Fruit fly (Drosophila melanogaster) whole organism, wandering third instar larva: ENCODE measurements around the gene nmdyn-D6.
A peak's percentile ranks its signal among the peaks of the same experiment; 100 is the strongest.

Source experiments
- Abd-B ChIP-seq: fragments of >200 bp; optimal IDR thresholded peaks from 2 replicates; lab custom pipeline; 2017; ENCODE audit warnings: missing biosample characterization, missing genetic modification characterization
- CG32264 ChIP-seq: fragments of 200-800 bp; sonication (Bioruptor generic); optimal IDR thresholded peaks from 2 replicates; lab custom pipeline; 2016; ENCODE audit warnings: missing biosample characterization, missing genetic modification characterization
- CG9705 ChIP-seq: fragments of 200-800 bp; sonication (Bioruptor generic); optimal IDR thresholded peaks from 2 replicates; lab custom pipeline; 2018; ENCODE audit warnings: missing biosample characterization, mild to moderate bottlenecking, missing genetic modification characterization
- CrebA ChIP-seq: fragments of 200-800 bp; sonication (Bioruptor generic); optimal IDR thresholded peaks from 2 replicates; lab custom pipeline; 2016; ENCODE audit warnings: missing biosample characterization, mild to moderate bottlenecking, missing genetic modification characterization, borderline replicate concordance
- Dfd ChIP-seq: fragments of >200 bp; optimal IDR thresholded peaks from 2 replicates; lab custom pipeline; 2017; ENCODE audit warnings: missing biosample characterization, missing genetic modification characterization
- Dif ChIP-seq: fragments of 200-275, 200-300 bp; sonication (Bioruptor generic); optimal IDR thresholded peaks from 2 replicates; lab custom pipeline; 2018; ENCODE audit warnings: missing biosample characterization, missing genetic modification characterization; ENCODE audit not compliant: partially characterized antibody
- HLH106 ChIP-seq: fragments of 200-800 bp; optimal IDR thresholded peaks from 3 replicates; lab custom pipeline; 2019; ENCODE audit warnings: missing biosample characterization, mild to moderate bottlenecking, missing genetic modification characterization, moderate library complexity
- Hnf4 ChIP-seq: fragments of 200-800 bp; sonication (Bioruptor generic); optimal IDR thresholded peaks from 2 replicates; lab custom pipeline; 2016; ENCODE audit warnings: missing biosample characterization, mild to moderate bottlenecking, missing genetic modification characterization
- Hr78 ChIP-seq: fragments of >200 bp; optimal IDR thresholded peaks from 2 replicates; lab custom pipeline; 2017; ENCODE audit warnings: missing biosample characterization, missing genetic modification characterization
- Hr83 ChIP-seq: fragments of 200-300 bp; sonication (Bioruptor generic); optimal IDR thresholded peaks from 2 replicates; lab custom pipeline; 2016; ENCODE audit warnings: missing biosample characterization, mild to moderate bottlenecking, missing genetic modification characterization, moderate library complexity; ENCODE audit not compliant: poor library complexity, severe bottlenecking
- Jra ChIP-seq: sonication (Bioruptor generic); optimal IDR thresholded peaks from 2 replicates; lab custom pipeline; 2016; ENCODE audit warnings: missing biosample characterization, missing genetic modification characterization
- Mio ChIP-seq: sonication (Bioruptor generic); optimal IDR thresholded peaks from 2 replicates; lab custom pipeline; 2016; ENCODE audit warnings: missing biosample characterization, missing genetic modification characterization
- Myc ChIP-seq: fragments of >200 bp; optimal IDR thresholded peaks from 2 replicates; lab custom pipeline; 2017
- N ChIP-seq: fragments of >200 bp; optimal IDR thresholded peaks from 2 replicates; lab custom pipeline; 2018; ENCODE audit warnings: missing biosample characterization, missing external identifiers, missing genetic modification characterization
- OdsH ChIP-seq: fragments of 200-800 bp; sonication (Bioruptor generic); optimal IDR thresholded peaks from 2 replicates; lab custom pipeline; 2016; ENCODE audit warnings: missing biosample characterization, mild to moderate bottlenecking, missing genetic modification characterization
- Rel ChIP-seq, 2 experiments: fragments of 200-800 bp; sonication (Bioruptor generic) in 1 of 2; optimal IDR thresholded peaks; 2 replicates in 1 of 2; 3 replicates in 1 of 2; lab custom pipeline; 2016 to 2019; ENCODE audit warnings: mild to moderate bottlenecking in 2 of 2, missing biosample characterization in 2 of 2, missing genetic modification characterization in 2 of 2, moderate library complexity in 1 of 2
- Sp1 ChIP-seq: fragments of 200-800 bp; sonication (Bioruptor generic); optimal IDR thresholded peaks from 3 replicates; lab custom pipeline; 2019; ENCODE audit warnings: missing biosample characterization, mild to moderate bottlenecking, missing genetic modification characterization, moderate library complexity
- Vsx2 ChIP-seq: fragments of 200-300, 225-300 bp; sonication (Bioruptor generic); optimal IDR thresholded peaks from 2 replicates; lab custom pipeline; 2018; ENCODE audit warnings: missing biosample characterization, missing genetic modification characterization; ENCODE audit not compliant: partially characterized antibody
- br ChIP-seq: fragments of 200-800 bp; sonication (Bioruptor generic); optimal IDR thresholded peaks from 2 replicates; lab custom pipeline; 2016; ENCODE audit warnings: missing biosample characterization, missing genetic modification characterization
- brk ChIP-seq: fragments of 200-800 bp; sonication (Bioruptor generic); optimal IDR thresholded peaks from 2 replicates; lab custom pipeline; 2016; ENCODE audit warnings: missing biosample characterization, mild to moderate bottlenecking, missing genetic modification characterization
- dl ChIP-seq, 2 experiments: fragments of 175-275, 200-275 bp in 1 of 2; fragments of 200-275 bp in 1 of 2; sonication (Bioruptor generic); optimal IDR thresholded peaks; lab custom pipeline; 2018; ENCODE audit warnings: mild to moderate bottlenecking in 2 of 2, missing biosample characterization in 2 of 2, missing genetic modification characterization in 2 of 2, moderate library complexity in 2 of 2; ENCODE audit not compliant: partially characterized antibody in 2 of 2, insufficient read depth in 1 of 2
- dmrt93B ChIP-seq: fragments of 200-800 bp; sonication (Bioruptor generic); optimal IDR thresholded peaks from 2 replicates; lab custom pipeline; 2018; ENCODE audit warnings: missing biosample characterization, mild to moderate bottlenecking, missing genetic modification characterization
- dsf ChIP-seq: sonication (Bioruptor generic); optimal IDR thresholded peaks from 2 replicates; lab custom pipeline; 2016; ENCODE audit warnings: missing biosample characterization, missing genetic modification characterization, borderline replicate concordance
- ey ChIP-seq: fragments of 200-800 bp; sonication (Bioruptor generic); optimal IDR thresholded peaks from 2 replicates; lab custom pipeline; 2016; ENCODE audit warnings: missing biosample characterization, missing genetic modification characterization
- foxo ChIP-seq, 2 experiments: fragments of 200-800 bp; sonication (Bioruptor generic); optimal IDR thresholded peaks; 2 replicates in 1 of 2; 3 replicates in 1 of 2; lab custom pipeline; 2016 to 2017; ENCODE audit warnings: missing biosample characterization in 2 of 2, missing genetic modification characterization in 2 of 2
- fru ChIP-seq: fragments of 200-800 bp; sonication (Bioruptor generic); optimal IDR thresholded peaks from 3 replicates; lab custom pipeline; 2016; ENCODE audit warnings: missing biosample characterization, mild to moderate bottlenecking, missing genetic modification characterization
- h ChIP-seq: fragments of 200-800 bp; sonication (Bioruptor generic); optimal IDR thresholded peaks from 3 replicates; lab custom pipeline; 2016; ENCODE audit warnings: missing biosample characterization, mild to moderate bottlenecking, missing genetic modification characterization
- jim ChIP-seq: fragments of 175-275, 200-325 bp; sonication (Bioruptor generic); optimal IDR thresholded peaks from 2 replicates; lab custom pipeline; 2016; ENCODE audit warnings: missing biosample characterization, mild to moderate bottlenecking, missing genetic modification characterization
- lola ChIP-seq: fragments of >200 bp; optimal IDR thresholded peaks from 2 replicates; lab custom pipeline; 2017; ENCODE audit warnings: missing biosample characterization, missing genetic modification characterization
- psq ChIP-seq: fragments of 200-800 bp; sonication (Bioruptor generic); optimal IDR thresholded peaks from 3 replicates; lab custom pipeline; 2017; ENCODE audit warnings: missing biosample characterization, mild to moderate bottlenecking, missing genetic modification characterization, moderate library complexity
- rgr ChIP-seq: fragments of 200-800 bp; sonication (Bioruptor generic); optimal IDR thresholded peaks from 3 replicates; lab custom pipeline; 2016; ENCODE audit warnings: missing biosample characterization, mild to moderate bottlenecking, missing genetic modification characterization
- sage ChIP-seq: fragments of 200-800 bp; sonication (Bioruptor generic); optimal IDR thresholded peaks from 2 replicates; lab custom pipeline; 2016; ENCODE audit warnings: missing biosample characterization, mild to moderate bottlenecking, missing genetic modification characterization
- sv ChIP-seq: fragments of 200-800 bp; sonication (Bioruptor generic); optimal IDR thresholded peaks from 3 replicates; lab custom pipeline; 2016; ENCODE audit warnings: missing biosample characterization, missing genetic modification characterization
- tai ChIP-seq: sonication (Bioruptor generic); optimal IDR thresholded peaks from 2 replicates; lab custom pipeline; 2016; ENCODE audit warnings: missing biosample characterization, missing genetic modification characterization
- usp ChIP-seq: fragments of >200 bp; optimal IDR thresholded peaks from 2 replicates; lab custom pipeline; 2017; ENCODE audit warnings: missing biosample characterization, missing genetic modification characterization

nmdyn-D6 gene

DNA sequence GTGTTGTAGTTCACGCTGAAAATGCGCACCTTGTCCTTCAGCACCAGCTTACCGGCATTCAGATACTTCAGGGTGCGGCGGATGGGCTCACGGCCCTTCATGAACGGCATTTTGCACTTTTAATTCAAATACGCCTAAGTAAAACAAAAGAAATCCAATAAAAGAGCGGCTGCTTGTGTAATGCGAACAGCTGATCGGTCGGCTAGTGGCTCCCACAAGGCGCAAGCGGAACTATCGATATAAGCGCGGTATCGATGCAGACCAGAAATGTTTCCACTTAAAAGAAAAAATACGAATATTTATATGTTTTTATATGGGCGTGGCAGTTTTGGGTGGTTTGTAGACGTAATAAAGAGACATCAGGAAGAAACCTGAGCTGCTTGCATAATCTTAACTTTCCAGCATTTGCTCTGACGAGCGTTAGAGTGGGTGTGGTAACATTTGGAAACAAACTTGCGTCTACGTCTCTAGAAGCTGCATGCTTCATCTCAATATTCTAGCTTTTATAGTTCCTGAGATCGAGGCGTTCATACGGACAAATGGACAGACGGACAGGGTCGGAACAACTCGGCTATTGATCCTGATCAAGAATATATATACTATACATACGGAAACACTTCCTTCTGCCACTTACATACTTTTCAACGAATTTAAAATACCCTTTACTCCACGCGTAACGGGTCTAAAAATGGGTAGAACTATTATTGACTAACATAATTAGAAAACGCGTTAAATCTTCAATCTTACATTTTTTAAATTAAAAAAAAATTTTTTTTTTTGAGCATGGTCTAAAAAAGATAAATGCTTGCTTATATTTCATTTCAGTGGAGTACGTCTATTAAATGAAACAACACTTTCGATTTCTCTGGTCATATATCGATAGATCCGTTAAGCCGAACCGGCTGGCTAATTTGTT, at the start of gene nmdyn-D6, which contains the start of gene mRpS25:
nmdyn-D6 (plus strand) TSS at position 894 of the 916 bp plus-strand sequence.
mRpS25 (minus strand) TSS at position 199 of the 916 bp plus-strand sequence.
- no peak for TF ChIP-seq sv (GFP tag; lab: Kevin White, UChicago)
- no peak for TF ChIP-seq CrebA (GFP tag; lab: Kevin White, UChicago)
- TF ChIP-seq dmrt93B (GFP tag; lab: Kevin White, UChicago), result peak; percentile 25
- TF ChIP-seq Rel (GFP tag; optimal IDR thresholded peaks at IDR 0.05; lab: Kevin White, UChicago), result no peak
- TF ChIP-seq Rel (tag; optimal IDR thresholded peaks at IDR 0.05; lab: Kevin White, UChicago), result no peak
- no peak for TF ChIP-seq Jra
- peak; percentile 6 for TF ChIP-seq ey
- TF ChIP-seq Dif (GFP tag; lab: Kevin White, UChicago), result no peak
- no peak for TF ChIP-seq Myc
- no peak for TF ChIP-seq Hr83 (GFP tag; lab: Kevin White, UChicago)
- no peak for TF ChIP-seq brk (GFP tag; lab: Kevin White, UChicago)
- TF ChIP-seq Mio (GFP tag; lab: Kevin White, UChicago), result no peak
- TF ChIP-seq fru, result peak; percentile 10
- TF ChIP-seq foxo (GFP tag; optimal IDR thresholded peaks at IDR 0.05; lab: Kevin White, UChicago), result peak in 1 of 2 experiments; percentile 46
- peak; percentile 77 for TF ChIP-seq N (GFP tag; lab: Kevin White, UChicago)
- peak; percentile 6 for TF ChIP-seq Vsx2 (GFP tag; lab: Kevin White, UChicago)
- TF ChIP-seq CG32264, result no peak
- TF ChIP-seq sage, result no peak
- TF ChIP-seq br (GFP tag; lab: Kevin White, UChicago), result no peak
- no peak for TF ChIP-seq lola (GFP tag; lab: Kevin White, UChicago)
- TF ChIP-seq dl (GFP tag; optimal IDR thresholded peaks at IDR 0.05; lab: Kevin White, UChicago; ENCODE audit: insufficient read depth in 1 of 2, partially characterized antibody in 2 of 2), result no peak
- no peak for TF ChIP-seq dsf (GFP tag; lab: Kevin White, UChicago)
- TF ChIP-seq jim, result no peak
- no peak for TF ChIP-seq OdsH (GFP tag; lab: Kevin White, UChicago)
- peak; percentile 5 for TF ChIP-seq HLH106 (tag; lab: Kevin White, UChicago)
- no peak for TF ChIP-seq tai (GFP tag; lab: Kevin White, UChicago)
- TF ChIP-seq rgr (GFP tag; lab: Kevin White, UChicago), result no peak
- no peak for TF ChIP-seq Hnf4 (GFP tag; lab: Kevin White, UChicago)
- TF ChIP-seq Dfd, result peak; percentile 18
- no peak for TF ChIP-seq Sp1 (GFP tag; lab: Kevin White, UChicago)
- TF ChIP-seq CG9705 (GFP tag; lab: Kevin White, UChicago), result no peak
- TF ChIP-seq Abd-B (GFP tag; lab: Kevin White, UChicago), result no peak

DNA sequence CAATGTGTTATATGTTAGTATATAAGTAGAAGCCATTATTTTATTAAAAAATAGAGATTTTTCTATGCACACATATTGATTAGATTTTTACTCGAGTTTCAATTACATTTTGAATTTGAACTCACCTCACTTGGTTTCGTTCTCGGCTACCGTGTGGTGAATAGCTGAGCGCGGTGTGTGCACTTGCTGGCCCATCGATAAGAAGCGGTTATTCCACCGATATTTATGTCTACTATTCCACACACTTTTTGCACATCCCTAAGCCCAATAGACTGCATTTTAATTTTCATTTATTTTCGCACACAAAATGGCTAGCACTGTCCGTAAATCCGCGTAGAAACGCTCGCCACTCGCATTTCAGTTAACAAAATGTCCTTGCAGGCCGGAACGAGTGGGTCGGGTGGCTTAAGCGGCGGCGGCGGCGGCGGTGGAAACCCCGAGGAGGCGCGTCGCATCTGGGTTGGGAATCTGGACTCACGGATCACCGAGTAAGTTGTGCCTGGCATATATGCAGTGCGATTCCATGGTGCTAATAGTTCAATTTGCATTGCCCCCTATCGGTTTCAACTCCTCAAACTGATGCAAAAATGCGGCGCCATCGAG, 3.0 kb upstream of the nmdyn-D6 start, which contains the start of gene CG14414:
CG14414 (plus strand) TSS at position 242 of the 603 bp plus-strand sequence.
- no peak for TF ChIP-seq CG9705 (GFP tag; lab: Kevin White, UChicago)
- no peak for TF ChIP-seq Dfd
- TF ChIP-seq ey, result no peak
- no peak for TF ChIP-seq sv (GFP tag; lab: Kevin White, UChicago)
- TF ChIP-seq h (GFP tag; lab: Kevin White, UChicago), result peak; percentile 8
- TF ChIP-seq sage, result no peak
- TF ChIP-seq tai (GFP tag; lab: Kevin White, UChicago), result no peak
- TF ChIP-seq Vsx2 (GFP tag; lab: Kevin White, UChicago), result no peak
- TF ChIP-seq Myc, result peak; percentile 73
- TF ChIP-seq brk (GFP tag; lab: Kevin White, UChicago), result no peak
- TF ChIP-seq br (GFP tag; lab: Kevin White, UChicago), result no peak
- TF ChIP-seq Jra, result no peak
- no peak for TF ChIP-seq psq
- no peak for TF ChIP-seq Dif (GFP tag; lab: Kevin White, UChicago)
- no peak for TF ChIP-seq Sp1 (GFP tag; lab: Kevin White, UChicago)
- no peak for TF ChIP-seq Hr78 (GFP tag; lab: Kevin White, UChicago)
- no peak for TF ChIP-seq HLH106 (tag; lab: Kevin White, UChicago)
- TF ChIP-seq Rel (GFP tag; optimal IDR thresholded peaks at IDR 0.05; lab: Kevin White, UChicago), result no peak
- no peak for TF ChIP-seq Rel (tag; optimal IDR thresholded peaks at IDR 0.05; lab: Kevin White, UChicago)
- no peak for TF ChIP-seq usp
- peak; percentile 12 for TF ChIP-seq rgr (GFP tag; lab: Kevin White, UChicago)
- TF ChIP-seq Mio (GFP tag; lab: Kevin White, UChicago), result no peak
- TF ChIP-seq Hr83 (GFP tag; lab: Kevin White, UChicago), result peak; percentile 40
